Fruit fly (Drosophila melanogaster) whole organism, embryonic: ENCODE measurements around the gene Sec63.

Experiments
- Adf1 ChIP-seq: fragments of 200-800 bp; sonication (Bioruptor generic); IDR thresholded peaks from 2 replicates; pipeline ENCODE4 v1.3.6; 2022; ENCODE audit warnings: missing biosample characterization, missing genetic modification characterization
- Bgb ChIP-seq: fragments of 200-800 bp; sonication (Bioruptor generic); IDR thresholded peaks from 2 replicates; pipeline ENCODE4 v1.3.6; 2022; ENCODE audit warnings: missing biosample characterization, missing genetic modification characterization; ENCODE audit not compliant: partially characterized antibody
- C15 ChIP-seq: fragments of 200-800 bp; sonication (Bioruptor generic); IDR thresholded peaks from 3 replicates; pipeline ENCODE4 v1.3.6; 2022; ENCODE audit warnings: missing biosample characterization, missing genetic modification characterization
- CG10959 ChIP-seq: fragments of 200-800 bp; sonication (Bioruptor generic); IDR thresholded peaks from 2 replicates; pipeline ENCODE4 v1.3.6; 2022; ENCODE audit warnings: missing biosample characterization, missing genetic modification characterization
- CG12391 ChIP-seq: fragments of 200-800 bp; sonication (Bioruptor generic); optimal IDR thresholded peaks from 3 replicates; lab custom pipeline; 2018; ENCODE audit warnings: missing biosample characterization, mild to moderate bottlenecking, missing genetic modification characterization, moderate library complexity
- CG12659 ChIP-seq: fragments of 200-800 bp; sonication (Bioruptor generic); optimal IDR thresholded peaks from 3 replicates; lab custom pipeline; 2017; ENCODE audit warnings: mild to moderate bottlenecking, missing biosample characterization, missing genetic modification reagents, missing genetic modification characterization
- CG12769 ChIP-seq: fragments of 200-800 bp; sonication (Bioruptor generic); optimal IDR thresholded peaks from 2 replicates; lab custom pipeline; 2019; ENCODE audit warnings: missing biosample characterization, mild to moderate bottlenecking, missing genetic modification characterization, moderate library complexity
- CG12942 ChIP-seq: fragments of 200-800 bp; sonication (Bioruptor generic); optimal IDR thresholded peaks from 3 replicates; lab custom pipeline; 2016; ENCODE audit warnings: missing biosample characterization, missing genetic modification characterization
- CG14050 ChIP-seq: fragments of 200-800 bp; sonication (Bioruptor generic); IDR thresholded peaks from 3 replicates; pipeline ENCODE4 v1.3.6; 2022; ENCODE audit warnings: missing biosample characterization, missing genetic modification characterization
- CG18011 ChIP-seq: fragments of 200-800 bp; sonication (Bioruptor generic); optimal IDR thresholded peaks from 2 replicates; lab custom pipeline; 2017; ENCODE audit warnings: missing biosample characterization, missing genetic modification characterization, mild to moderate bottlenecking, moderate library complexity, missing genotype
- CG18619 ChIP-seq: fragments of 200-800 bp; sonication (Bioruptor generic); optimal IDR thresholded peaks from 3 replicates; lab custom pipeline; 2017; ENCODE audit warnings: missing biosample characterization, mild to moderate bottlenecking, missing genetic modification characterization
- CG18764 ChIP-seq: fragments of 200-800 bp; sonication (Bioruptor generic); optimal IDR thresholded peaks from 3 replicates; lab custom pipeline; 2016; ENCODE audit warnings: missing biosample characterization, missing genetic modification characterization
- CG2116 ChIP-seq: fragments of 200-800 bp; sonication (Bioruptor generic); optimal IDR thresholded peaks from 3 replicates; lab custom pipeline; 2018; ENCODE audit warnings: missing biosample characterization, mild to moderate bottlenecking, missing genetic modification characterization
- CG32532 ChIP-seq: fragments of 200-800 bp; sonication (Bioruptor generic); IDR thresholded peaks from 2 replicates; pipeline ENCODE4 v1.3.6; 2022; ENCODE audit warnings: missing biosample characterization, missing genetic modification characterization
- CG33557 ChIP-seq: fragments of 200-800 bp; sonication (Bioruptor generic); optimal IDR thresholded peaks from 2 replicates; lab custom pipeline; 2019; ENCODE audit warnings: missing biosample characterization, mild to moderate bottlenecking, missing genetic modification characterization, moderate library complexity
- CG4282 ChIP-seq: fragments of 200-800 bp; sonication (Bioruptor generic); optimal IDR thresholded peaks from 2 replicates; lab custom pipeline; 2016; ENCODE audit warnings: missing biosample characterization, missing genetic modification characterization
- CG4820 ChIP-seq: fragments of 200-800 bp; sonication (Bioruptor generic); optimal IDR thresholded peaks from 3 replicates; lab custom pipeline; 2016; ENCODE audit warnings: missing biosample characterization, missing genetic modification characterization
- CG5245 ChIP-seq: fragments of 200-800 bp; sonication (Bioruptor generic); optimal IDR thresholded peaks from 3 replicates; lab custom pipeline; 2016; ENCODE audit warnings: missing biosample characterization, missing genetic modification characterization
- CG6683 ChIP-seq: fragments of 200-800 bp; sonication (Bioruptor generic); optimal IDR thresholded peaks from 2 replicates; lab custom pipeline; 2017; ENCODE audit warnings: missing biosample characterization, mild to moderate bottlenecking, missing genetic modification characterization, missing genetic modification reagents
- CG7372 ChIP-seq: fragments of 200-800 bp; sonication (Bioruptor generic); IDR thresholded peaks from 2 replicates; pipeline ENCODE4 v1.3.6; 2022; ENCODE audit warnings: missing biosample characterization, missing genetic modification characterization
- CG8944 ChIP-seq: fragments of 200-800 bp; sonication (Bioruptor generic); optimal IDR thresholded peaks from 3 replicates; lab custom pipeline; 2016; ENCODE audit warnings: missing biosample characterization, missing genetic modification characterization
- Dbx ChIP-seq: fragments of 200-800 bp; sonication (Bioruptor generic); IDR thresholded peaks from 3 replicates; pipeline ENCODE4 v1.3.6; 2022; ENCODE audit warnings: missing biosample characterization, missing genetic modification characterization
- Fer3 ChIP-seq: fragments of 200-800 bp; sonication (Bioruptor generic); optimal IDR thresholded peaks from 2 replicates; lab custom pipeline; 2018; ENCODE audit warnings: missing biosample characterization, mild to moderate bottlenecking, missing genetic modification characterization, moderate library complexity
- HmgZ ChIP-seq: fragments of 200-800 bp; sonication (Bioruptor generic); optimal IDR thresholded peaks from 2 replicates; lab custom pipeline; 2018; ENCODE audit warnings: missing biosample characterization, mild to moderate bottlenecking, missing genetic modification characterization
- Hr51 ChIP-seq, 2 experiments: fragments of 200-800 bp; sonication (Bioruptor generic); optimal IDR thresholded peaks; 2 replicates in 1 of 2; 3 replicates in 1 of 2; lab custom pipeline; 2016 to 2018; ENCODE audit warnings: missing biosample characterization in 2 of 2, missing genetic modification characterization in 2 of 2, mild to moderate bottlenecking in 1 of 2, moderate library complexity in 1 of 2
- Meics ChIP-seq: fragments of 200-800 bp; sonication (Bioruptor generic); optimal IDR thresholded peaks from 2 replicates; lab custom pipeline; 2017; ENCODE audit warnings: missing biosample characterization, mild to moderate bottlenecking, missing genetic modification characterization
- Mes4 ChIP-seq: fragments of 200-800 bp; sonication (Bioruptor generic); optimal IDR thresholded peaks from 2 replicates; lab custom pipeline; 2016; ENCODE audit warnings: missing biosample characterization, missing genetic modification characterization
- NFAT ChIP-seq: fragments of 200-800 bp; sonication (Bioruptor generic); IDR thresholded peaks from 2 replicates; pipeline ENCODE4 v1.3.6; 2022; ENCODE audit warnings: missing biosample characterization, missing genetic modification characterization
- Optix ChIP-seq: fragments of 200-800 bp; sonication (Bioruptor generic); IDR thresholded peaks from 3 replicates; pipeline ENCODE4 v1.3.6; 2022; ENCODE audit warnings: missing biosample characterization, missing genetic modification characterization
- Scr ChIP-seq: fragments of 200-800 bp; sonication (Bioruptor generic); IDR thresholded peaks from 2 replicates; pipeline ENCODE4 v1.3.6; 2022; ENCODE audit warnings: missing biosample characterization, missing genetic modification characterization; ENCODE audit not compliant: partially characterized antibody
- Sin3A ChIP-seq: fragments of >200 bp; optimal IDR thresholded peaks from 2 replicates; lab custom pipeline; 2018
- Six4 ChIP-seq: fragments of 200-800 bp; sonication (Bioruptor generic); optimal IDR thresholded peaks from 2 replicates; lab custom pipeline; 2016; ENCODE audit warnings: missing biosample characterization, missing genetic modification characterization
- Sox102F ChIP-seq: fragments of 200-800 bp; sonication (Bioruptor generic); optimal IDR thresholded peaks from 2 replicates; lab custom pipeline; 2018; ENCODE audit warnings: missing biosample characterization, mild to moderate bottlenecking, missing genetic modification characterization, moderate library complexity
- Trl ChIP-seq, 3 experiments: fragments of >200 bp in 2 of 3; fragments of 200-800 bp in 1 of 3; sonication (Bioruptor generic) in 1 of 3; optimal IDR thresholded peaks; 2 replicates in 1 of 3; 3 replicates in 2 of 3; lab custom pipeline; 2016 to 2017; ENCODE audit warnings: missing biosample characterization in 1 of 3, missing genetic modification characterization in 1 of 3
- YL-1 ChIP-seq: fragments of 200-800 bp; sonication (Bioruptor generic); optimal IDR thresholded peaks from 3 replicates; lab custom pipeline; 2017; ENCODE audit warnings: missing biosample characterization, mild to moderate bottlenecking, missing genetic modification characterization
- ash1 ChIP-seq: fragments of 200-800 bp; sonication (Bioruptor generic); optimal IDR thresholded peaks from 2 replicates; lab custom pipeline; 2018; ENCODE audit warnings: missing biosample characterization, mild to moderate bottlenecking, missing genetic modification characterization
- chn ChIP-seq: fragments of 200-800 bp; sonication (Bioruptor generic); optimal IDR thresholded peaks from 2 replicates; lab custom pipeline; 2016; ENCODE audit warnings: missing biosample characterization, missing genetic modification characterization
- dysf ChIP-seq: fragments of 200-800 bp; sonication (Bioruptor generic); IDR thresholded peaks from 3 replicates; pipeline ENCODE4 v1.3.6; 2022; ENCODE audit warnings: missing biosample characterization, missing genetic modification characterization
- esg ChIP-seq: fragments of 200-800 bp; sonication (Bioruptor generic); conservative IDR thresholded peaks from 2 replicates; pipeline ENCODE4 v1.3.6; 2022; ENCODE audit warnings: missing biosample characterization, missing genetic modification characterization
- fd64A ChIP-seq: fragments of 200-800 bp; sonication (Bioruptor generic); optimal IDR thresholded peaks from 3 replicates; lab custom pipeline; 2018; ENCODE audit warnings: missing biosample characterization, mild to moderate bottlenecking, missing genetic modification characterization
- fd96Cb ChIP-seq: fragments of 200-800 bp; sonication (Bioruptor generic); optimal IDR thresholded peaks from 2 replicates; lab custom pipeline; 2018; ENCODE audit warnings: missing biosample characterization, mild to moderate bottlenecking, missing genetic modification characterization, moderate library complexity
- fu2 ChIP-seq: fragments of 200-800 bp; sonication (Bioruptor generic); optimal IDR thresholded peaks from 2 replicates; lab custom pipeline; 2016; ENCODE audit warnings: missing biosample characterization, missing genetic modification characterization
- nmo ChIP-seq: fragments of 200-800 bp; sonication (Bioruptor generic); optimal IDR thresholded peaks from 2 replicates; lab custom pipeline; 2018; ENCODE audit warnings: missing biosample characterization, mild to moderate bottlenecking, missing genetic modification characterization, moderate library complexity
- pan ChIP-seq, 4 experiments: fragments of >200 bp in 3 of 4; fragments of 200-800 bp in 1 of 4; sonication (Bioruptor generic) in 1 of 4; optimal IDR thresholded peaks in 3 of 4; IDR thresholded peaks in 1 of 4; 2 replicates each; pipeline versions ENCODE4 v1.3.6 to Lab custom; 2017 to 2022; ENCODE audit warnings: missing biosample characterization in 2 of 4, missing genetic modification characterization in 2 of 4, mixed read lengths in 1 of 4
- peb ChIP-seq: fragments of 200-800 bp; sonication (Bioruptor generic); IDR thresholded peaks from 2 replicates; pipeline ENCODE4 v1.3.6; 2022; ENCODE audit warnings: missing biosample characterization, missing genetic modification characterization
- sisA ChIP-seq: fragments of 200-800 bp; sonication (Bioruptor generic); IDR thresholded peaks from 2 replicates; pipeline ENCODE4 v1.3.6; 2022; ENCODE audit warnings: missing biosample characterization, missing genetic modification characterization
- sug ChIP-seq: fragments of 200-800 bp; optimal IDR thresholded peaks from 2 replicates; lab custom pipeline; 2019; ENCODE audit warnings: missing biosample characterization, mild to moderate bottlenecking, missing genetic modification characterization, moderate library complexity
- vvl ChIP-seq: fragments of 200-800 bp; sonication (Bioruptor generic); IDR thresholded peaks from 2 replicates; pipeline ENCODE4 v1.3.6; 2022; ENCODE audit warnings: missing biosample characterization, missing genetic modification characterization
- zf30C ChIP-seq: fragments of 200-800 bp; sonication (Bioruptor generic); optimal IDR thresholded peaks from 3 replicates; lab custom pipeline; 2018; ENCODE audit warnings: missing biosample characterization, mild to moderate bottlenecking, missing genetic modification characterization

Sec63 gene

DNA sequence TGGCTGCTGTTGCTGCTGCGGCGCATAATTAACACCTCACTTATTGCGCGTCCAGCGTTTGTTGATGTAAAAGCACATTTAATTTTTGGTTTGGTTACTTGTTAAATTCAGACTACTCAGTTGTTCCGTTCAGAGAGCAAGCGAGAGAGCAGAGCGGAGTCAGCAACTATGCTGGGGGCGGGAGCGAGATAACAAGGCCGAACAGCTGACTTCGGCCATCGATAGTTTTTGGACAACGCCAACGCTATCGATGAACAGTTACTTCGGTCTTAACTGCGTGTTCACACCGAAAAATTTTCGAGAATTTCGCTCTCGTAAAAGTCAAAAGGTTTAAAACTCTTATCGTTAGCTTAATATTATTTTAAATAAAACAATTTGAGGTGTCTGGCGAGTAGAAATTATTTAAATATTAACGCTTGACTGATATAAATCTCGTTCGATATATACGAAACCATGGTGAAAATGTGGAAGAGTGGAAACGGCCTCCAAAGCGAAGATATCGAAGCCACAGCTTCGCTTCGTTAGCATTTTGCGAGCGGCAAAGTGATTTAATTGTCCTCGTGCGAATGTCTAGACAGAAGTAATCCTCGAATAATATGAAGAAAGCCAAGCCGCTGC lies 21.1 kb downstream of the Sec63 start, which contains the start of the genes SMSr and smid (continued):
- TF ChIP-seq NFAT (GFP tag; lab: Robert Waterston, UW), result no peak
- TF ChIP-seq esg (GFP tag; lab: Robert Waterston, UW), result no peak
- TF ChIP-seq Bgb (GFP tag; lab: Robert Waterston, UW), result peak; percentile 86
- TF ChIP-seq Scr (GFP tag; lab: Robert Waterston, UW), result peak; percentile 92
- TF ChIP-seq vvl, result peak; percentile 23; the same call in 1 of the 2 replicates
- peak; percentile 43 for TF ChIP-seq Adf1 (GFP tag; lab: Robert Waterston, UW)
- peak; percentile 48; the same call in 1 of the 2 replicates for TF ChIP-seq sisA (GFP tag; lab: Robert Waterston, UW)
- peak; percentile 85 for TF ChIP-seq nmo (GFP tag; lab: Kevin White, UChicago)
- TF ChIP-seq peb, result no peak
- peak; percentile 80 for TF ChIP-seq CG12391 (tag; lab: Kevin White, UChicago)
- peak; percentile 67; the same call in 2 of the 3 replicates for TF ChIP-seq dysf
- TF ChIP-seq CG18764 (GFP tag; lab: Kevin White, UChicago), result peak; percentile 40
- peak; percentile 48 for TF ChIP-seq CG18619 (GFP tag; lab: Kevin White, UChicago)
- no peak for TF ChIP-seq ash1 (GFP tag; lab: Kevin White, UChicago)
- peak; percentile 88 for TF ChIP-seq CG2116 (GFP tag; lab: Kevin White, UChicago)
- TF ChIP-seq CG6683 (GFP tag; lab: Kevin White, UChicago), result no peak
- TF ChIP-seq CG12659 (GFP tag; lab: Kevin White, UChicago), result peak; percentile 71
- TF ChIP-seq CG4282 (GFP tag; lab: Kevin White, UChicago), result no peak
- no peak for TF ChIP-seq Sox102F (GFP tag; lab: Kevin White, UChicago)
- no peak for TF ChIP-seq CG14050 (GFP tag; lab: Robert Waterston, UW)
- no peak for TF ChIP-seq C15 (GFP tag; lab: Robert Waterston, UW)
- peak; percentile 22 for TF ChIP-seq CG33557 (GFP tag; lab: Kevin White, UChicago)
- TF ChIP-seq Six4 (GFP tag; lab: Kevin White, UChicago), result peak; percentile 35
- peak; percentile 70 for TF ChIP-seq CG32532 (GFP tag; lab: Robert Waterston, UW)
- 0 out of 3 replicates have a peak, but pooled peaks have one; percentile 58 for TF ChIP-seq Dbx (GFP tag; lab: Robert Waterston, UW)
- peak; percentile 55 for TF ChIP-seq Meics (GFP tag; lab: Kevin White, UChicago)
- peak; percentile 52 for TF ChIP-seq HmgZ (tag; lab: Kevin White, UChicago)
- TF ChIP-seq fd96Cb (tag; lab: Kevin White, UChicago), result peak; percentile 39
- no peak for TF ChIP-seq CG10959
- TF ChIP-seq CG12942 (GFP tag; lab: Kevin White, UChicago), result peak; percentile 54
- no peak for TF ChIP-seq CG5245 (GFP tag; lab: Kevin White, UChicago)
- peak; percentile 98 for TF ChIP-seq Sin3A
- no peak for TF ChIP-seq zf30C (GFP tag; lab: Kevin White, UChicago)
- peak; percentile 78 for TF ChIP-seq YL-1 (GFP tag; lab: Kevin White, UChicago)
- TF ChIP-seq CG8944 (GFP tag; lab: Kevin White, UChicago), result peak; percentile 41
- peak; percentile 39 to 63 for TF ChIP-seq Hr51 (GFP tag; optimal IDR thresholded peaks at IDR 0.05; lab: Kevin White, UChicago)
- no peak for TF ChIP-seq Mes4 (GFP tag; lab: Kevin White, UChicago)
- peak; percentile 46 for TF ChIP-seq CG4820 (GFP tag; lab: Kevin White, UChicago)
- TF ChIP-seq fd64A (GFP tag; lab: Kevin White, UChicago), result no peak
- peak; percentile 10 for TF ChIP-seq CG18011 (GFP tag; lab: Kevin White, UChicago)
- TF ChIP-seq sug (tag; lab: Kevin White, UChicago), result peak; percentile 100
- TF ChIP-seq Fer3 (tag; lab: Kevin White, UChicago), result peak; percentile 39
- peak; percentile 82 to 88 for TF ChIP-seq Trl (optimal IDR thresholded peaks at IDR 0.05; lab: Kevin White, UChicago)
- peak; percentile 43 for TF ChIP-seq Trl (GFP tag; optimal IDR thresholded peaks at IDR 0.05; lab: Kevin White, UChicago)
- peak; percentile 54 for TF ChIP-seq chn (GFP tag; lab: Kevin White, UChicago)
- no peak for TF ChIP-seq pan (optimal IDR thresholded peaks at IDR 0.05; lab: Kevin White, UChicago)
- peak in 1 of 2 experiments; percentile 47 for TF ChIP-seq pan (GFP tag; optimal IDR thresholded peaks at IDR 0.05 in 1 of 2, IDR thresholded peaks at IDR 0.05 in 1 of 2)
- peak; percentile 53 for TF ChIP-seq fu2 (GFP tag; lab: Kevin White, UChicago)
- TF ChIP-seq Optix (GFP tag; lab: Robert Waterston, UW), result no peak
- no peak for TF ChIP-seq CG12769
- peak; percentile 27 for TF ChIP-seq CG7372 (GFP tag; lab: Robert Waterston, UW)
